Worm (Caenorhabditis elegans) whole organism, young adult: ENCODE results near the gene W08E12.5.

Source experiments
- D2030.7 ChIP-seq: fragments of 200-800 bp; sonication (Bioruptor generic); IDR thresholded peaks from 2 replicates; pipeline ENCODE4 v1.3.6; 2022; ENCODE audit warnings: missing genetic modification reagents, missing genetic modification characterization, missing compliant biosample characterization
- F37B4.10 ChIP-seq: fragments of 200-800 bp; sonication (Bioruptor generic); IDR thresholded peaks from 2 replicates; pipeline ENCODE4 v1.3.6; 2022; ENCODE audit warnings: missing genetic modification characterization, missing compliant biosample characterization
- K12H6.12 ChIP-seq: fragments of 200-800 bp; sonication (Bioruptor generic); optimal IDR thresholded peaks from 2 replicates; lab custom pipeline; 2018; ENCODE audit warnings: mild to moderate bottlenecking, missing genetic modification characterization, missing compliant biosample characterization
- ceh-100 ChIP-seq: fragments of 200-800 bp; sonication (Bioruptor generic); IDR thresholded peaks from 2 replicates; pipeline ENCODE4 v1.3.6; 2022; ENCODE audit warnings: missing genetic modification reagents, missing genetic modification characterization, missing compliant biosample characterization
- ets-4 ChIP-seq: fragments of 200-800 bp; sonication (Bioruptor generic); optimal IDR thresholded peaks from 2 replicates; lab custom pipeline; 2018; ENCODE audit warnings: mild to moderate bottlenecking, missing genetic modification characterization, missing compliant biosample characterization
- madf-10 ChIP-seq: sonication (generic microtip); optimal IDR thresholded peaks from 2 replicates; lab custom pipeline; 2016; ENCODE audit warnings: mild to moderate bottlenecking, missing genetic modification characterization, missing compliant biosample characterization
- madf-8 ChIP-seq: fragments of 200-800 bp; sonication (Bioruptor generic); conservative IDR thresholded peaks from 2 replicates; pipeline ENCODE4 v1.3.6; 2022; ENCODE audit warnings: missing genetic modification reagents, missing genetic modification characterization, missing compliant biosample characterization
- mel-28 ChIP-seq: sonication (generic microtip); optimal IDR thresholded peaks from 2 replicates; lab custom pipeline; 2016; ENCODE audit warnings: borderline replicate concordance, mild to moderate bottlenecking, missing genetic modification characterization, missing compliant biosample characterization
- nfya-1 ChIP-seq: sonication (generic microtip); optimal IDR thresholded peaks from 2 replicates; lab custom pipeline; 2017; ENCODE audit warnings: antibody characterized with exemption, missing compliant biosample characterization, missing genetic modification characterization, borderline replicate concordance; ENCODE audit not compliant: insufficient read depth
- snpc-1.1 ChIP-seq: sonication (generic microtip); optimal IDR thresholded peaks from 2 replicates; lab custom pipeline; 2017; ENCODE audit warnings: missing genetic modification characterization, mild to moderate bottlenecking, missing compliant biosample characterization, antibody characterized with exemption, moderate library complexity, missing genotype, missing genetic modification reagents; ENCODE audit not compliant: insufficient read depth
- tbx-9 ChIP-seq: sonication (generic microtip); optimal IDR thresholded peaks from 2 replicates; lab custom pipeline; 2016; ENCODE audit warnings: borderline replicate concordance, missing genetic modification characterization, inconsistent platforms, missing compliant biosample characterization
- tlf-1 ChIP-seq: fragments of 200-800 bp; sonication (Bioruptor generic); optimal IDR thresholded peaks from 2 replicates; lab custom pipeline; 2018; ENCODE audit warnings: mild to moderate bottlenecking, missing genetic modification characterization, missing compliant biosample characterization

ce11 chrIV:3294553-3295185, 5.9 kb upstream of the W08E12.5 start, which contains the start of gene W08E12.7:
- TF ChIP-seq snpc-1.1 (tag; lab: Kevin White, UChicago): peak; percentile 72
- no peak for TF ChIP-seq nfya-1 (tag; lab: Kevin White, UChicago)
- TF ChIP-seq tlf-1: peak; percentile 92
- no peak for TF ChIP-seq mel-28 (tag; lab: Kevin White, UChicago)
- no peak for TF ChIP-seq F37B4.10 (GFP tag; lab: Robert Waterston, UW)
- TF ChIP-seq D2030.7 (GFP tag; lab: Robert Waterston, UW): peak; percentile 94
- TF ChIP-seq madf-8: peak; percentile 87
- TF ChIP-seq tbx-9: no peak
- peak; percentile 95 for TF ChIP-seq ceh-100 (GFP tag; lab: Robert Waterston, UW)
- TF ChIP-seq ets-4 (GFP tag; lab: Kevin White, UChicago): no peak
- TF ChIP-seq K12H6.12 (tag; lab: Kevin White, UChicago): peak; percentile 82
- peak; percentile 76 for TF ChIP-seq madf-10 (tag; lab: Kevin White, UChicago)
